Worm (Caenorhabditis elegans) whole organism, mixed stage, embryonic: ENCODE measurements around the gene acy-2.

Source experiments
- bed-3 ChIP-seq: fragments of 200-800 bp; sonication (Bioruptor generic); optimal IDR thresholded peaks from 3 replicates; lab custom pipeline; 2018; ENCODE audit warnings: mild to moderate bottlenecking, missing genetic modification characterization, moderate library complexity, missing compliant biosample characterization
- blmp-1 ChIP-seq: fragments of 150-350 bp; optimal IDR thresholded peaks from 2 replicates; lab custom pipeline; 2014; ENCODE audit warnings: missing biosample characterization, missing genetic modification characterization
- ceh-39 ChIP-seq: fragments of 150-350 bp; optimal IDR thresholded peaks from 2 replicates; lab custom pipeline; 2014; ENCODE audit warnings: missing biosample characterization, missing genetic modification characterization
- ceh-43 ChIP-seq: fragments of 200-800 bp; sonication (Bioruptor generic); optimal IDR thresholded peaks from 2 replicates; lab custom pipeline; 2018; ENCODE audit warnings: mild to moderate bottlenecking, missing genetic modification characterization, moderate library complexity, missing compliant biosample characterization
- ceh-83 ChIP-seq: fragments of 200-800 bp; sonication (Bioruptor generic); optimal IDR thresholded peaks from 2 replicates; lab custom pipeline; 2018; ENCODE audit warnings: mild to moderate bottlenecking, missing genetic modification characterization, missing compliant biosample characterization
- ces-1 ChIP-seq: fragments of 150-350 bp; optimal IDR thresholded peaks from 2 replicates; lab custom pipeline; 2014; ENCODE audit warnings: missing biosample characterization, missing genetic modification reagents, missing genetic modification characterization
- drap-1 ChIP-seq: fragments of 200-800 bp; sonication (Bioruptor generic); optimal IDR thresholded peaks from 3 replicates; lab custom pipeline; 2018; ENCODE audit warnings: mild to moderate bottlenecking, missing genetic modification characterization, missing compliant biosample characterization
- elt-1 ChIP-seq: sonication (generic microtip); optimal IDR thresholded peaks from 2 replicates; lab custom pipeline; 2017; ENCODE audit warnings: missing genetic modification characterization, mild to moderate bottlenecking, missing compliant biosample characterization, antibody characterized with exemption, moderate library complexity, borderline replicate concordance; ENCODE audit not compliant: insufficient read depth
- elt-3 ChIP-seq: fragments of 150-350 bp; optimal IDR thresholded peaks from 2 replicates; lab custom pipeline; 2014; ENCODE audit warnings: missing biosample characterization, missing genetic modification characterization
- flh-1 ChIP-seq: fragments of 200-800 bp; sonication (Bioruptor generic); optimal IDR thresholded peaks from 2 replicates; lab custom pipeline; 2018; ENCODE audit warnings: mild to moderate bottlenecking, missing genetic modification characterization, moderate library complexity, missing compliant biosample characterization
- hlh-1 ChIP-seq: fragments of 150-350 bp; optimal IDR thresholded peaks from 2 replicates; lab custom pipeline; 2014; ENCODE audit warnings: missing biosample characterization, missing genetic modification reagents, missing genetic modification characterization
- lin-32 ChIP-seq: fragments of 200-800 bp; sonication (Bioruptor generic); optimal IDR thresholded peaks from 2 replicates; lab custom pipeline; 2018; ENCODE audit warnings: mild to moderate bottlenecking, missing genetic modification characterization, missing compliant biosample characterization
- lsy-2 ChIP-seq: fragments of 150-350 bp; optimal IDR thresholded peaks from 2 replicates; lab custom pipeline; 2014; ENCODE audit warnings: missing biosample characterization, missing genetic modification characterization
- mab-5 ChIP-seq: fragments of 150-350 bp; optimal IDR thresholded peaks from 2 replicates; lab custom pipeline; 2014; ENCODE audit warnings: missing biosample characterization, missing genetic modification characterization
- mep-1 ChIP-seq: fragments of 150-350 bp; optimal IDR thresholded peaks from 2 replicates; lab custom pipeline; 2017; ENCODE audit warnings: missing biosample characterization, missing genetic modification reagents, missing genetic modification characterization, inconsistent platforms
- mls-2 ChIP-seq: sonication (generic microtip); optimal IDR thresholded peaks from 2 replicates; lab custom pipeline; 2016; ENCODE audit warnings: mild to moderate bottlenecking, missing genetic modification characterization, moderate library complexity, missing compliant biosample characterization
- nhr-12 ChIP-seq: fragments of 150-350 bp; optimal IDR thresholded peaks from 2 replicates; lab custom pipeline; 2014; ENCODE audit warnings: missing biosample characterization, missing genetic modification characterization
- nhr-2 ChIP-seq: fragments of 150-350 bp; optimal IDR thresholded peaks from 2 replicates; lab custom pipeline; 2014; ENCODE audit warnings: missing biosample characterization, missing genetic modification characterization
- nhr-237 ChIP-seq: fragments of 150-350 bp; optimal IDR thresholded peaks from 2 replicates; lab custom pipeline; 2014; ENCODE audit warnings: missing biosample characterization, missing genetic modification characterization
- nhr-28 ChIP-seq: fragments of 150-350 bp; optimal IDR thresholded peaks from 2 replicates; lab custom pipeline; 2014; ENCODE audit warnings: missing biosample characterization, missing genetic modification characterization
- nhr-76 ChIP-seq: sonication (generic microtip); optimal IDR thresholded peaks from 2 replicates; lab custom pipeline; 2017; ENCODE audit warnings: missing biosample characterization, missing genetic modification characterization
- pha-4 ChIP-seq: fragments of 150-350 bp; optimal IDR thresholded peaks from 2 replicates; lab custom pipeline; 2018; ENCODE audit warnings: missing biosample characterization, missing genetic modification reagents, missing genetic modification characterization
- sem-2 ChIP-seq: fragments of 200-800 bp; sonication (Bioruptor generic); optimal IDR thresholded peaks from 2 replicates; lab custom pipeline; 2018; ENCODE audit warnings: mild to moderate bottlenecking, missing genetic modification characterization, missing compliant biosample characterization
- snpc-4 ChIP-seq: fragments of 150-350 bp; optimal IDR thresholded peaks from 2 replicates; lab custom pipeline; 2014; ENCODE audit warnings: missing biosample characterization, missing genetic modification characterization
- tbx-8 ChIP-seq: fragments of 200-800 bp; sonication (Bioruptor generic); optimal IDR thresholded peaks from 2 replicates; lab custom pipeline; 2018; ENCODE audit warnings: mild to moderate bottlenecking, missing genetic modification characterization, moderate library complexity, missing compliant biosample characterization
- unc-120 ChIP-seq: sonication (generic microtip); optimal IDR thresholded peaks from 2 replicates; lab custom pipeline; 2017; ENCODE audit warnings: missing genetic modification characterization, missing compliant biosample characterization; ENCODE audit not compliant: poor library complexity, severe bottlenecking
- unc-39 ChIP-seq: fragments of 150-350 bp; optimal IDR thresholded peaks from 2 replicates; lab custom pipeline; 2014; ENCODE audit warnings: missing biosample characterization, missing genetic modification characterization
- unc-62 ChIP-seq: fragments of 150-350 bp; optimal IDR thresholded peaks from 2 replicates; lab custom pipeline; 2014; ENCODE audit warnings: missing biosample characterization, missing genetic modification reagents, missing genetic modification characterization
- ztf-11 ChIP-seq: fragments of 150-350 bp; optimal IDR thresholded peaks from 2 replicates; lab custom pipeline; 2014; ENCODE audit warnings: missing biosample characterization, missing genetic modification characterization

acy-2 gene

ce11 chrV:5964658-5965178 is 11.1 kb upstream of the acy-2 start:
- TF ChIP-seq ceh-43 (GFP tag; lab: Kevin White, UChicago) (no peak), flh-1 (GFP tag; lab: Kevin White, UChicago) (no peak), ces-1 (GFP tag; lab: Kevin White, UChicago) (no peak), unc-62 (GFP tag; lab: Kevin White, UChicago) (peak; percentile 49), nhr-237 (tag; lab: Kevin White, UChicago) (no peak), unc-120 (tag; lab: Kevin White, UChicago) (peak; percentile 52), ztf-11 (tag; lab: Kevin White, UChicago) (no peak), mep-1 (tag; lab: Kevin White, UChicago) (no peak)

ce11 chrV:5972582-5972981 is 3.2 kb upstream of the acy-2 start:
- TF ChIP-seq unc-62 (GFP tag; lab: Kevin White, UChicago) (no peak), elt-3 (tag; lab: Kevin White, UChicago) (no peak), mab-5 (no peak), bed-3 (no peak), pha-4 (tag; lab: Kevin White, UChicago) (no peak), hlh-1 (tag; lab: Kevin White, UChicago) (no peak), elt-1 (tag; lab: Kevin White, UChicago) (no peak), lin-32 (no peak), lsy-2 (tag; lab: Kevin White, UChicago) (no peak), mls-2 (tag; lab: Kevin White, UChicago) (no peak), ceh-43 (GFP tag; lab: Kevin White, UChicago) (no peak), ztf-11 (tag; lab: Kevin White, UChicago) (no peak), blmp-1 (tag; lab: Kevin White, UChicago) (no peak), nhr-28 (tag; lab: Kevin White, UChicago) (no peak), ceh-39 (tag; lab: Kevin White, UChicago) (no peak), drap-1 (GFP tag; lab: Kevin White, UChicago) (no peak)

DNA sequence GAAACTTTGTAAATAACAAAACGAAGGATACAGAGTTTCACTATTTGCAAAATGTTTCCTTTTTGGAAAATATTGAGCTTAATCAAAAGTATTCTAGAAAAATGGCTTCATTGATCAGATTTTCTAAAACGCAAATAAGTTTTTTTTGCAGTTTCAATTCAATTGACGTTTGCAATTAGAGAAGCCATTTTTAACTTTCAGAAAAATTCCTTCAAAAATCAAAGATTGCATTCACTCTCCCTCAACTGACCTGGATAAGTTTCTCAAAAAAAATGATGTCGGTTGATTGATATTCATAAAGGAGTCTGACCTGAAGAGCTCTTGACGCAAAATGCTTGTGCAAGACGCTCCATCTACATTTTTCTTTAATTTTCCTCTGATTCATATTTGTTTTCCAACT is 2.1 kb upstream of the acy-2 start:
- TF ChIP-seq unc-62 (GFP tag; lab: Kevin White, UChicago) (no peak), elt-1 (tag; lab: Kevin White, UChicago) (no peak), tbx-8 (GFP tag; lab: Kevin White, UChicago) (no peak), ceh-83 (no peak), nhr-2 (tag; lab: Kevin White, UChicago) (no peak), mep-1 (tag; lab: Kevin White, UChicago) (no peak), pha-4 (tag; lab: Kevin White, UChicago) (no peak), lsy-2 (tag; lab: Kevin White, UChicago) (no peak), mls-2 (tag; lab: Kevin White, UChicago) (no peak), nhr-28 (tag; lab: Kevin White, UChicago) (no peak), sem-2 (GFP tag; lab: Kevin White, UChicago) (no peak), flh-1 (GFP tag; lab: Kevin White, UChicago) (no peak), nhr-12 (tag; lab: Kevin White, UChicago) (no peak), drap-1 (GFP tag; lab: Kevin White, UChicago) (no peak), mab-5 (no peak)

ce11 chrV:5982722-5983121 is 6.9 kb downstream of the acy-2 start:
- TF ChIP-seq unc-39 (tag; lab: Kevin White, UChicago) (no peak), nhr-12 (tag; lab: Kevin White, UChicago) (no peak), lsy-2 (tag; lab: Kevin White, UChicago) (no peak), unc-62 (GFP tag; lab: Kevin White, UChicago) (no peak), elt-1 (tag; lab: Kevin White, UChicago) (no peak), mep-1 (tag; lab: Kevin White, UChicago) (no peak), pha-4 (tag; lab: Kevin White, UChicago) (no peak), blmp-1 (tag; lab: Kevin White, UChicago) (no peak), elt-3 (tag; lab: Kevin White, UChicago) (no peak), sem-2 (GFP tag; lab: Kevin White, UChicago) (no peak), nhr-76 (tag; lab: Kevin White, UChicago) (no peak), bed-3 (no peak), snpc-4 (tag; lab: Kevin White, UChicago) (no peak), mls-2 (tag; lab: Kevin White, UChicago) (no peak), unc-120 (tag; lab: Kevin White, UChicago) (no peak), mab-5 (no peak)
